Fruit fly (Drosophila melanogaster): ENCODE data around the gene Gen.

DNA sequence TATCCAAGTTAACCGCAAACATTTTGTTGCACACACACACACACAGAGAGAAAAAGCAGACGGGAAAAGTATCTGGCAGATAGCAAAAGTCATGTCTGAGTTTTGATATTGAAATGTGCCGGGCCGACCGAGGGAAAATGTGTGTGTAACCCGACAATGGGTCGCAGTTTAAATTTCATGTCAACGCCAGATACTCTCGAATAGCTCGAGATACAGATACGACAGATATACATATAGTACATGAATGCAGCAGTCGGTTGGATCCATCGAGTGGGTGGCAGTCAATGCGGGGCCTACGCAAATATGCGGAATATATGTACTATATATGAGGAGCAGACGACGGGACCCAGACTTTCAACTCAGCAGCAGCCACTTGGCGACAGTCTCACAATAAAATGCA, 23.9 kb upstream of the Gen start:
- no peak for TF ChIP-seq psq (optimal IDR thresholded peaks at IDR 0.05)
- TF ChIP-seq CG8478 (optimal IDR thresholded peaks at IDR 0.05): no peak
- no peak for TF ChIP-seq pan (optimal IDR thresholded peaks at IDR 0.05)
- no peak for TF ChIP-seq EcR (GFP tag; optimal IDR thresholded peaks at IDR 0.05)
- TF ChIP-seq usp (GFP tag; optimal IDR thresholded peaks at IDR 0.05): no peak

Measured in whole organism.